Fruit fly (Drosophila melanogaster): Measurements from ENCODE around the gene Oscillin.

DNA sequence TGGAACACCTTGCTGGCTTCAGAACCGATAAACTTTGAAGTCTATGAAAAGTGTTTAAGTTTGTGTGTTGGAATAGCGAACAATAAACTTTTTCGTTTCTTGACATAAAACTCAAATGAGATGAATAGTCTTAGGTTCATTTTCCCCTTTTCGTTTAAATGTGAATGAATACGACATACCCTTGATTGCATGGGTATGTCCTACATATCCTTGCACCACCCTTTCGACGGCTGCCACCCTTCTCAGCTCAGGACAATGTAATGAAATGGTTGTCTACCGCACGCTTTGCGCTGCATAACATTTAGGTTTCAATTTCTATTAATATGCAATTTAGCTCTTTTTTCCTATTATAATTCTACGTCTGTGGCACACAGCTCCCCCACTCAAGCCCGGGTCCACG, 34.1 kb downstream of the Oscillin start, which contains the start of gene CG14011:
- TF ChIP-seq CG7045 (GFP tag; optimal IDR thresholded peaks at IDR 0.05), result no peak
- no peak for TF ChIP-seq tj (GFP tag; optimal IDR thresholded peaks at IDR 0.05)
- TF ChIP-seq CG14711 (tag; optimal IDR thresholded peaks at IDR 0.05), result no peak
- no peak for TF ChIP-seq ovo (GFP tag; optimal IDR thresholded peaks at IDR 0.05)
- no peak for TF ChIP-seq Hr96 (GFP tag; optimal IDR thresholded peaks at IDR 0.05)
- TF ChIP-seq bab1 (GFP tag; optimal IDR thresholded peaks at IDR 0.05), result no peak
- no peak for TF ChIP-seq kay (GFP tag; ENCODE audit: borderline replicate concordance)
- TF ChIP-seq CG1620 (GFP tag; optimal IDR thresholded peaks at IDR 0.05), result no peak
